Worm (Caenorhabditis elegans): ENCODE results near the gene K09C4.10.

K09C4.10 gene

DNA sequence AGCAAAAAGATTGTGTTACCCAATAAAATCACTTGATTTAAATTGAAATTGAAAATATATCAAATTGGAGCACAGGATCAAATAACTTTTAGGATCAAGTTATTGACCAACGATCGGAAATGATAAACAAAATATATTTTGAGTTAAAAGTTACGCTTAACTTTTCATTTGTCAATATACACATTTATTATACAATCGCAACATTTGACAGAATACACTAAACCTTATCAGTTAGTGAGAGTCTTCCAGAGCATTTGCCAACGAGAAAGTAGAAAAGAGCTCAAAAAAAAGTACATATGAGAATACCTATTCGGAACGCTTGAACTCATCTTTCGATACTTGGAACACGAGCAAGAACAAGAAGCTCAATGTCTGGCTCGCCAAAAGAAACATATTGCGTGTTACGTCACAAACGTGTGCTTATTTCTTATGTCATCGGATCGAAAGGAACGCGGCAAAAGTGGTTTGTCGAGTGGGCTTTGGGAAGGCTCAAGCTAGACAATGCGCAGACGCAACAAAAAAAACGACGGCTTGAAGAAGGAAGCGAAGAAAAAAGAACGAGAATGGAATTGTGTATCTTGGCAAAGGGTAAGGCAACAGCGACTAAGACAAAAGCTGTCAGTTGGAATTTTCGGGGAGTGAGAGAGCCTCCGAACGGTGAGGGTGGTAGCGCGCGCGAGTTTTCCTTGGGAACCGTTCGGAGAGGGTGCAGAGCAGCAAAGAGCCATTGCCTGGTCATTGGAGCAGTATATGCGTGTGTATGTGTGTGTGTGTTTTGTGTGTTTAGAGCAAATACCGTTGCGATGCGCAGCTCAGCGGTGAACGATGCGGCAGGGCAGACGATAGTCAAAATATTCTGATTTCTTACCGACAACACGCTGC lies 53.4 kb downstream of the K09C4.10 start:
- TF ChIP-seq egl-27 (tag; optimal IDR thresholded peaks at IDR 0.05), result no peak
- no peak for TF ChIP-seq snpc-4 (tag; optimal IDR thresholded peaks at IDR 0.05)
- TF ChIP-seq aha-1 (tag; optimal IDR thresholded peaks at IDR 0.05), result no peak
- no peak for TF ChIP-seq unc-62 (GFP tag; optimal IDR thresholded peaks at IDR 0.05)
- no peak for TF ChIP-seq lir-3 (tag; optimal IDR thresholded peaks at IDR 0.05; ENCODE audit: poor library complexity)
- no peak for TF ChIP-seq dsc-1 (tag; optimal IDR thresholded peaks at IDR 0.05)
- TF ChIP-seq nhr-28 (tag; optimal IDR thresholded peaks at IDR 0.05), result no peak
- TF ChIP-seq zip-4 (GFP tag; optimal IDR thresholded peaks at IDR 0.05), result no peak
- no peak for TF ChIP-seq C16A3.4 (tag; optimal IDR thresholded peaks at IDR 0.05)
- TF ChIP-seq sup-37 (GFP tag; optimal IDR thresholded peaks at IDR 0.05), result no peak
- no peak for TF ChIP-seq unc-30 (tag; optimal IDR thresholded peaks at IDR 0.05)
- no peak for TF ChIP-seq ceh-82 (tag; optimal IDR thresholded peaks at IDR 0.05)
- no peak for TF ChIP-seq ztf-4 (tag; optimal IDR thresholded peaks at IDR 0.05)
- TF ChIP-seq ceh-88 (GFP tag; IDR thresholded peaks at IDR 0.05), result no peak
- no peak for TF ChIP-seq swsn-7 (tag; optimal IDR thresholded peaks at IDR 0.05)
- TF ChIP-seq sox-4 (tag; optimal IDR thresholded peaks at IDR 0.05), result no peak
- no peak for TF ChIP-seq hlh-4 (tag; optimal IDR thresholded peaks at IDR 0.05)
- TF ChIP-seq dpl-1 (GFP tag; optimal IDR thresholded peaks at IDR 0.05), result no peak
